Worm (Caenorhabditis elegans) whole organism, L4 larva: ENCODE data around the gene C33G8.2.

Experiments used
- D1046.2 ChIP-seq: fragments of 200-800 bp; sonication (Bioruptor generic); IDR thresholded peaks from 2 replicates; pipeline ENCODE4 v1.3.6; 2022; ENCODE audit warnings: missing genetic modification characterization, missing compliant biosample characterization
- F37D6.2 ChIP-seq: sonication (generic microtip); optimal IDR thresholded peaks from 2 replicates; lab custom pipeline; 2016; ENCODE audit warnings: mild to moderate bottlenecking, missing genetic modification characterization, missing compliant biosample characterization
- Y75B8A.6 ChIP-seq: fragments of 200-800 bp; sonication (Bioruptor generic); IDR thresholded peaks from 2 replicates; pipeline ENCODE4 v1.3.6; 2022; ENCODE audit warnings: missing genetic modification reagents, missing genetic modification characterization, missing compliant biosample characterization
- ZK337.2 ChIP-seq: fragments of 200-800 bp; sonication (Bioruptor generic); IDR thresholded peaks from 2 replicates; pipeline ENCODE4 v1.3.6; 2022; ENCODE audit warnings: missing genetic modification reagents, missing genetic modification characterization, missing compliant biosample characterization
- aly-2 ChIP-seq: sonication (generic microtip); optimal IDR thresholded peaks from 2 replicates; lab custom pipeline; 2018; ENCODE audit warnings: missing biosample characterization, missing genetic modification characterization
- arid-1 ChIP-seq: fragments of 200-800 bp; sonication (Bioruptor generic); conservative IDR thresholded peaks from 2 replicates; pipeline ENCODE4 v1.3.6; 2022; ENCODE audit warnings: missing genetic modification reagents, missing genetic modification characterization, missing compliant biosample characterization
- ceh-82 ChIP-seq: sonication (generic microtip); optimal IDR thresholded peaks from 2 replicates; lab custom pipeline; 2017; ENCODE audit warnings: missing biosample characterization, missing genetic modification characterization
- ces-1 ChIP-seq: fragments of 150-350 bp; sonication (generic microtip); optimal IDR thresholded peaks from 4 replicates; lab custom pipeline; 2014; ENCODE audit warnings: missing biosample characterization, missing genetic modification reagents, missing genetic modification characterization
- cey-2 ChIP-seq: sonication (generic microtip); optimal IDR thresholded peaks from 3 replicates; lab custom pipeline; 2017; ENCODE audit warnings: missing genetic modification characterization, mild to moderate bottlenecking, missing compliant biosample characterization, antibody characterized with exemption, borderline replicate concordance; ENCODE audit not compliant: insufficient read depth
- daf-16 ChIP-seq, 3 experiments: sonication (generic microtip); optimal IDR thresholded peaks; 2 replicates each; lab custom pipeline; 2016 to 2017; ENCODE audit warnings: missing genetic modification characterization in 3 of 3, missing genetic modification reagents in 3 of 3, mild to moderate bottlenecking in 2 of 3, missing compliant biosample characterization in 2 of 3, missing biosample characterization in 1 of 3, moderate library complexity in 1 of 3
- daf-8 ChIP-seq: fragments of 200-800 bp; sonication (Bioruptor generic); IDR thresholded peaks from 2 replicates; pipeline ENCODE4 v1.3.6; 2022; ENCODE audit warnings: missing genetic modification characterization, missing compliant biosample characterization
- dmd-6 ChIP-seq: fragments of 200-800 bp; sonication (Bioruptor generic); IDR thresholded peaks from 2 replicates; pipeline ENCODE4 v1.3.6; 2022; ENCODE audit warnings: missing genetic modification reagents, missing genetic modification characterization, missing compliant biosample characterization
- dmd-8 ChIP-seq: fragments of 200-800 bp; sonication (Bioruptor generic); IDR thresholded peaks from 2 replicates; pipeline ENCODE4 v1.3.6; 2022; ENCODE audit warnings: missing genetic modification characterization, missing compliant biosample characterization
- dmd-9 ChIP-seq: fragments of 200-800 bp; sonication (Bioruptor generic); IDR thresholded peaks from 2 replicates; pipeline ENCODE4 v1.3.6; 2022; ENCODE audit warnings: missing genetic modification reagents, missing genetic modification characterization, missing compliant biosample characterization
- dve-1 ChIP-seq: sonication (generic microtip); optimal IDR thresholded peaks from 2 replicates; lab custom pipeline; 2017; ENCODE audit warnings: antibody characterized with exemption, mild to moderate bottlenecking, missing genetic modification characterization, missing compliant biosample characterization; ENCODE audit not compliant: insufficient read depth
- hif-1 ChIP-seq, 2 experiments: sonication (generic microtip); optimal IDR thresholded peaks; 2 replicates each; lab custom pipeline; 2016 to 2017; ENCODE audit warnings: missing compliant biosample characterization in 2 of 2, missing genetic modification characterization in 2 of 2, missing genetic modification reagents in 2 of 2, missing genotype in 2 of 2, mild to moderate bottlenecking in 1 of 2
- hlh-11 ChIP-seq: fragments of 200-800 bp; sonication (Bioruptor generic); optimal IDR thresholded peaks from 2 replicates; lab custom pipeline; 2018; ENCODE audit warnings: mild to moderate bottlenecking, missing genetic modification characterization, missing compliant biosample characterization
- hlh-30 ChIP-seq: sonication (generic microtip); optimal IDR thresholded peaks from 2 replicates; lab custom pipeline; 2017; ENCODE audit warnings: antibody characterized with exemption, mild to moderate bottlenecking, missing genetic modification characterization, missing compliant biosample characterization; ENCODE audit not compliant: insufficient read depth
- hmg-1.1 ChIP-seq: fragments of 200-800 bp; sonication (Bioruptor generic); IDR thresholded peaks from 2 replicates; pipeline ENCODE4 v1.3.6; 2022; ENCODE audit warnings: missing genetic modification reagents, missing genetic modification characterization, missing compliant biosample characterization
- lin-1 ChIP-seq: fragments of 200-800 bp; sonication (Bioruptor generic); IDR thresholded peaks from 2 replicates; pipeline ENCODE4 v1.3.6; 2022; ENCODE audit warnings: missing genetic modification reagents, missing genetic modification characterization, missing compliant biosample characterization
- lin-15B ChIP-seq: fragments of 150-350 bp; sonication (generic microtip); optimal IDR thresholded peaks from 3 replicates; lab custom pipeline; 2014; ENCODE audit warnings: missing biosample characterization, missing genetic modification characterization
- lin-39 ChIP-seq: fragments of 150-350 bp; optimal IDR thresholded peaks from 2 replicates; lab custom pipeline; 2014; ENCODE audit warnings: missing biosample characterization, missing genetic modification reagents, missing genetic modification characterization
- lsy-2 ChIP-seq, 2 experiments: fragments of 150-350 bp in 1 of 2; sonication (generic microtip) in 1 of 2; optimal IDR thresholded peaks; 2 replicates each; lab custom pipeline; 2014 to 2017; ENCODE audit warnings: missing biosample characterization in 2 of 2, missing genetic modification characterization in 2 of 2
- madf-5 ChIP-seq, 2 experiments: fragments of 200-800 bp; sonication (Bioruptor generic); IDR thresholded peaks; 2 replicates each; pipeline ENCODE4 v1.3.6; 2022; ENCODE audit warnings: missing compliant biosample characterization in 2 of 2, missing genetic modification characterization in 2 of 2
- madf-9 ChIP-seq: fragments of 200-800 bp; sonication (Bioruptor generic); conservative IDR thresholded peaks from 2 replicates; pipeline ENCODE4 v1.3.6; 2022; ENCODE audit warnings: missing genetic modification reagents, missing genetic modification characterization, missing compliant biosample characterization
- mdl-1 ChIP-seq, 2 experiments: fragments of 150-350 bp in 1 of 2; sonication (generic microtip) in 1 of 2; optimal IDR thresholded peaks; 2 replicates each; lab custom pipeline; 2014 to 2017; ENCODE audit warnings: missing biosample characterization in 2 of 2, missing genetic modification characterization in 2 of 2
- mes-2 ChIP-seq: sonication (generic microtip); optimal IDR thresholded peaks from 2 replicates; lab custom pipeline; 2016; ENCODE audit warnings: missing genotype, mild to moderate bottlenecking, missing genetic modification characterization, missing compliant biosample characterization; ENCODE audit not compliant: poor library complexity, severe bottlenecking
- mxl-3 ChIP-seq: fragments of 200-800 bp; sonication (Bioruptor generic); optimal IDR thresholded peaks from 2 replicates; lab custom pipeline; 2018; ENCODE audit warnings: mild to moderate bottlenecking, missing genetic modification characterization, missing compliant biosample characterization
- nhr-10 ChIP-seq: fragments of 150-350 bp; optimal IDR thresholded peaks from 2 replicates; lab custom pipeline; 2014; ENCODE audit warnings: missing biosample characterization, missing genetic modification characterization
- nhr-111 ChIP-seq: fragments of 200-800 bp; sonication (Bioruptor generic); optimal IDR thresholded peaks from 2 replicates; lab custom pipeline; 2018; ENCODE audit warnings: mild to moderate bottlenecking, missing genetic modification characterization, missing compliant biosample characterization
- nhr-28 ChIP-seq: fragments of 150-350 bp; optimal IDR thresholded peaks from 2 replicates; lab custom pipeline; 2014; ENCODE audit warnings: missing biosample characterization, missing genetic modification characterization
- nhr-41 ChIP-seq: fragments of 200-800 bp; sonication (Bioruptor generic); IDR thresholded peaks from 2 replicates; pipeline ENCODE4 v1.3.6; 2022; ENCODE audit warnings: missing genetic modification reagents, missing genetic modification characterization, missing compliant biosample characterization
- nhr-76 ChIP-seq: fragments of 150-350 bp; optimal IDR thresholded peaks from 2 replicates; lab custom pipeline; 2014; ENCODE audit warnings: missing biosample characterization, missing genetic modification characterization
- nhr-77 ChIP-seq: fragments of 150-350 bp; optimal IDR thresholded peaks from 2 replicates; lab custom pipeline; 2014; ENCODE audit warnings: missing biosample characterization, missing genetic modification characterization
- pha-4 ChIP-seq, 2 experiments: fragments of 150-350 bp in 1 of 2; fragments of 200-800 bp in 1 of 2; sonication (Bioruptor generic) in 1 of 2; IDR thresholded peaks in 1 of 2; optimal IDR thresholded peaks in 1 of 2; 2 replicates each; pipeline versions ENCODE4 v1.3.6 to Lab custom; 2014 to 2022; ENCODE audit warnings: missing genetic modification characterization in 2 of 2, missing genetic modification reagents in 2 of 2, missing biosample characterization in 1 of 2, missing compliant biosample characterization in 1 of 2
- php-3 ChIP-seq: fragments of 200-800 bp; sonication (Bioruptor generic); IDR thresholded peaks from 2 replicates; pipeline ENCODE4 v1.3.6; 2022; ENCODE audit warnings: missing genetic modification reagents, missing genetic modification characterization, missing compliant biosample characterization
- pqm-1 ChIP-seq: sonication (generic microtip); optimal IDR thresholded peaks from 2 replicates; lab custom pipeline; 2017; ENCODE audit warnings: missing biosample characterization, missing genetic modification characterization
- rbr-2 ChIP-seq: sonication (generic microtip); optimal IDR thresholded peaks from 2 replicates; lab custom pipeline; 2016; ENCODE audit warnings: missing genotype, missing genetic modification characterization, missing compliant biosample characterization
- set-16 ChIP-seq: fragments of 200-800 bp; sonication (Bioruptor generic); IDR thresholded peaks from 2 replicates; pipeline ENCODE4 v1.3.6; 2022; ENCODE audit warnings: missing genetic modification reagents, missing genetic modification characterization, missing compliant biosample characterization
- tra-1 ChIP-seq: fragments of 200-800 bp; sonication (Bioruptor generic); IDR thresholded peaks from 2 replicates; pipeline ENCODE4 v1.3.6; 2022; ENCODE audit warnings: missing genetic modification reagents, missing genetic modification characterization, missing compliant biosample characterization
- unc-130 ChIP-seq: sonication (generic microtip); optimal IDR thresholded peaks from 2 replicates; lab custom pipeline; 2016; ENCODE audit warnings: missing genetic modification reagents, missing genetic modification characterization, missing compliant biosample characterization
- unc-39 ChIP-seq: sonication (generic microtip); optimal IDR thresholded peaks from 2 replicates; lab custom pipeline; 2017; ENCODE audit warnings: missing biosample characterization, missing genetic modification characterization
- vab-7 ChIP-seq: fragments of 200-800 bp; sonication (Bioruptor generic); IDR thresholded peaks from 2 replicates; pipeline ENCODE4 v1.3.6; 2022; ENCODE audit warnings: missing genetic modification reagents, missing genetic modification characterization, missing compliant biosample characterization
- zag-1 ChIP-seq: fragments of 150-350 bp; optimal IDR thresholded peaks from 2 replicates; lab custom pipeline; 2014; ENCODE audit warnings: missing biosample characterization, missing genetic modification characterization
- zfp-2 ChIP-seq: sonication (generic microtip); optimal IDR thresholded peaks from 2 replicates; lab custom pipeline; 2016; ENCODE audit warnings: mild to moderate bottlenecking, missing genetic modification characterization, missing compliant biosample characterization
- ztf-11 ChIP-seq: fragments of 150-350 bp; optimal IDR thresholded peaks from 2 replicates; lab custom pipeline; 2014; ENCODE audit warnings: missing biosample characterization, missing genetic modification characterization

The C33G8.2 gene

ce11 chrV:6997041-6997552 is 12.5 kb upstream of the C33G8.2 start, which contains the start of gene nhr-107:
Gene nhr-107, minus strand, starts transcription at chrV:6997091.
- no peak for TF ChIP-seq daf-16 (GFP tag; optimal IDR thresholded peaks at IDR 0.05; lab: Kevin White, UChicago)
- peak; percentile 78 for TF ChIP-seq daf-16 (tag; optimal IDR thresholded peaks at IDR 0.05; lab: Kevin White, UChicago)
- peak; percentile 96 for TF ChIP-seq nhr-28
- no peak for TF ChIP-seq nhr-10 (tag; lab: Kevin White, UChicago)
- TF ChIP-seq dve-1 (tag; lab: Kevin White, UChicago): peak; percentile 24
- TF ChIP-seq php-3 (GFP tag; lab: Robert Waterston, UW): peak; percentile 18; the same call in 1 of the 2 replicates
- no peak for TF ChIP-seq nhr-41 (GFP tag; lab: Robert Waterston, UW)
- TF ChIP-seq hmg-1.1: no peak
- peak; percentile 13 for TF ChIP-seq dmd-6 (GFP tag; lab: Robert Waterston, UW)
- TF ChIP-seq lsy-2 (tag; optimal IDR thresholded peaks at IDR 0.05; lab: Kevin White, UChicago): peak in 1 of 2 experiments; percentile 19
- TF ChIP-seq nhr-77 (tag; lab: Kevin White, UChicago): no peak

- TF ChIP-seq Y75B8A.6 (GFP tag; lab: Robert Waterston, UW) (no peak), unc-130 (GFP tag; lab: Kevin White, UChicago) (no peak), lin-15B (tag; lab: Kevin White, UChicago) (no peak), nhr-76 (no peak), dmd-8 (GFP tag; lab: Robert Waterston, UW) (no peak), hif-1 (tag; optimal IDR thresholded peaks at IDR 0.05; lab: Kevin White, UChicago) (peak in 1 of 2 experiments; percentile 57), vab-7 (GFP tag; lab: Robert Waterston, UW) (no peak), lin-1 (GFP tag; lab: Robert Waterston, UW) (no peak), nhr-28 (peak; percentile 79), mdl-1 (tag; optimal IDR thresholded peaks at IDR 0.05; lab: Kevin White, UChicago) (peak in 1 of 2 experiments; percentile 83), dmd-9 (GFP tag; lab: Robert Waterston, UW) (no peak), rbr-2 (tag; lab: Kevin White, UChicago) (no peak), set-16 (GFP tag; lab: Robert Waterston, UW) (no peak), daf-16 (GFP tag; optimal IDR thresholded peaks at IDR 0.05; lab: Kevin White, UChicago) (no peak), daf-16 (tag; optimal IDR thresholded peaks at IDR 0.05; lab: Kevin White, UChicago) (peak; percentile 51), ceh-82 (tag; lab: Kevin White, UChicago) (no peak), nhr-111 (GFP tag; lab: Kevin White, UChicago) (no peak), tra-1 (GFP tag; lab: Robert Waterston, UW) (no peak), ztf-11 (tag; lab: Kevin White, UChicago) (no peak), cey-2 (tag; lab: Kevin White, UChicago) (no peak), mxl-3 (GFP tag; lab: Kevin White, UChicago) (peak; percentile 38), hlh-11 (peak; percentile 52), daf-8 (GFP tag; lab: Robert Waterston, UW) (no peak), madf-9 (no peak), zfp-2 (tag; lab: Kevin White, UChicago) (no peak), madf-5 (GFP tag; IDR thresholded peaks at IDR 0.05; lab: Robert Waterston, UW) (no peak), pha-4 (GFP tag; IDR thresholded peaks at IDR 0.05; lab: Robert Waterston, UW) (no peak), pha-4 (tag; optimal IDR thresholded peaks at IDR 0.05; lab: Kevin White, UChicago) (no peak), zag-1 (tag; lab: Kevin White, UChicago) (no peak), F37D6.2 (tag; lab: Kevin White, UChicago) (no peak), hlh-30 (tag; lab: Kevin White, UChicago) (peak; percentile 39), dmd-6 (GFP tag; lab: Robert Waterston, UW) (peak; percentile 54), D1046.2 (GFP tag; lab: Robert Waterston, UW) (no peak), pqm-1 (tag; lab: Kevin White, UChicago) (peak; percentile 22), ces-1 (GFP tag; lab: Kevin White, UChicago) (no peak), lsy-2 (tag; optimal IDR thresholded peaks at IDR 0.05; lab: Kevin White, UChicago) (peak in 1 of 2 experiments; percentile 20), unc-39 (tag; lab: Kevin White, UChicago) (no peak), mes-2 (no peak), aly-2 (tag; lab: Kevin White, UChicago) (no peak), ZK337.2 (GFP tag; lab: Robert Waterston, UW) (no peak), arid-1 (GFP tag; lab: Robert Waterston, UW) (no peak), lin-39 (tag; lab: Kevin White, UChicago) (no peak)
Observed at ce11 chrV:6998303-6998884, 11.2 kb upstream of the C33G8.2 start, which contains the start of gene nhr-42. Gene nhr-42, plus strand, starts transcription at chrV:6998819.
